Fruit fly (Drosophila melanogaster) whole organism, embryonic: Measurements from ENCODE around the gene Ptp10D.

Source experiments
- Atf3 ChIP-seq: fragments of 200-800 bp; sonication (Bioruptor generic); optimal IDR thresholded peaks from 3 replicates; lab custom pipeline; 2016; ENCODE audit warnings: missing biosample characterization, missing genetic modification characterization
- BEAF-32 ChIP-seq: fragments of 200-800 bp; sonication (Bioruptor generic); optimal IDR thresholded peaks from 3 replicates; lab custom pipeline; 2017; ENCODE audit warnings: missing biosample characterization, missing genetic modification characterization, mild to moderate bottlenecking, moderate library complexity, missing genetic modification reagents
- Blimp-1 ChIP-seq: fragments of 200-800 bp; sonication (Bioruptor generic); optimal IDR thresholded peaks from 3 replicates; lab custom pipeline; 2018; ENCODE audit warnings: missing biosample characterization, missing genetic modification characterization, mild to moderate bottlenecking, moderate library complexity, missing genetic modification reagents
- BtbVII ChIP-seq: fragments of 200-800 bp; sonication (Bioruptor generic); optimal IDR thresholded peaks from 3 replicates; lab custom pipeline; 2017; ENCODE audit warnings: missing biosample characterization, mild to moderate bottlenecking, missing genetic modification characterization
- Bteb2 ChIP-seq: fragments of 200-800 bp; sonication (Bioruptor generic); optimal IDR thresholded peaks from 2 replicates; lab custom pipeline; 2016; ENCODE audit warnings: missing biosample characterization, missing genetic modification characterization
- CG10147 ChIP-seq: fragments of 200-800 bp; sonication (Bioruptor generic); optimal IDR thresholded peaks from 2 replicates; lab custom pipeline; 2019; ENCODE audit warnings: missing biosample characterization, mild to moderate bottlenecking, missing genetic modification characterization, moderate library complexity
- CG10431 ChIP-seq: fragments of 200-800 bp; sonication (Bioruptor generic); optimal IDR thresholded peaks from 3 replicates; lab custom pipeline; 2018; ENCODE audit warnings: missing biosample characterization, mild to moderate bottlenecking, missing genetic modification characterization
- CG11504 ChIP-seq: fragments of 200-800 bp; sonication (Bioruptor generic); optimal IDR thresholded peaks from 3 replicates; lab custom pipeline; 2019; ENCODE audit warnings: missing biosample characterization, mild to moderate bottlenecking, missing genetic modification characterization, moderate library complexity
- CG12104 ChIP-seq: fragments of 200-800 bp; sonication (Bioruptor generic); optimal IDR thresholded peaks from 3 replicates; lab custom pipeline; 2016; ENCODE audit warnings: missing biosample characterization, missing genetic modification characterization
- CG13624 ChIP-seq: fragments of 200-800 bp; sonication (Bioruptor generic); optimal IDR thresholded peaks from 2 replicates; lab custom pipeline; 2016; ENCODE audit warnings: missing biosample characterization, missing genetic modification characterization
- CG15479 ChIP-seq: fragments of 200-800 bp; sonication (Bioruptor generic); optimal IDR thresholded peaks from 3 replicates; lab custom pipeline; 2019; ENCODE audit warnings: missing biosample characterization, mild to moderate bottlenecking, missing genetic modification characterization, moderate library complexity
- CG15601 ChIP-seq: fragments of 200-800 bp; sonication (Bioruptor generic); optimal IDR thresholded peaks from 3 replicates; lab custom pipeline; 2019; ENCODE audit warnings: missing biosample characterization, mild to moderate bottlenecking, missing genetic modification characterization, moderate library complexity
- CG1603 ChIP-seq: fragments of 200-800 bp; sonication (Bioruptor generic); optimal IDR thresholded peaks from 2 replicates; lab custom pipeline; 2019; ENCODE audit warnings: missing biosample characterization, mild to moderate bottlenecking, missing genetic modification characterization, moderate library complexity
- CG18011 ChIP-seq: fragments of 200-800 bp; sonication (Bioruptor generic); optimal IDR thresholded peaks from 2 replicates; lab custom pipeline; 2017; ENCODE audit warnings: missing biosample characterization, missing genetic modification characterization, mild to moderate bottlenecking, moderate library complexity, missing genotype
- CG2202 ChIP-seq: fragments of 200-800 bp; sonication (Bioruptor generic); optimal IDR thresholded peaks from 2 replicates; lab custom pipeline; 2018; ENCODE audit warnings: missing biosample characterization, mild to moderate bottlenecking, missing genetic modification characterization
- CG2712 ChIP-seq: fragments of 200-800 bp; optimal IDR thresholded peaks from 3 replicates; lab custom pipeline; 2019; ENCODE audit warnings: missing biosample characterization, mild to moderate bottlenecking, missing genetic modification characterization, moderate library complexity
- CG32767 ChIP-seq: fragments of 200-800 bp; sonication (Bioruptor generic); IDR thresholded peaks from 2 replicates; pipeline ENCODE4 v1.3.6; 2022; ENCODE audit warnings: missing biosample characterization, missing genetic modification characterization
- CG6791 ChIP-seq: fragments of 200-800 bp; sonication (Bioruptor generic); IDR thresholded peaks from 3 replicates; pipeline ENCODE4 v1.3.6; 2022; ENCODE audit warnings: missing biosample characterization, missing genetic modification characterization; ENCODE audit not compliant: partially characterized antibody
- CG7556 ChIP-seq: fragments of 200-800 bp; sonication (Bioruptor generic); optimal IDR thresholded peaks from 2 replicates; lab custom pipeline; 2017; ENCODE audit warnings: missing biosample characterization, mild to moderate bottlenecking, missing genetic modification characterization
- CG8478 ChIP-seq: fragments of >200 bp; optimal IDR thresholded peaks from 2 replicates; lab custom pipeline; 2018
- CG8765 ChIP-seq: fragments of 200-800 bp; sonication (Bioruptor generic); IDR thresholded peaks from 2 replicates; pipeline ENCODE4 v1.3.6; 2022; ENCODE audit warnings: missing biosample characterization, missing genetic modification characterization
- CG8944 ChIP-seq: fragments of 200-800 bp; sonication (Bioruptor generic); optimal IDR thresholded peaks from 3 replicates; lab custom pipeline; 2016; ENCODE audit warnings: missing biosample characterization, missing genetic modification characterization
- CG9876 ChIP-seq: fragments of 200-800 bp; sonication (Bioruptor generic); optimal IDR thresholded peaks from 2 replicates; lab custom pipeline; 2016; ENCODE audit warnings: missing biosample characterization, missing genetic modification characterization
- Dbx ChIP-seq: fragments of 200-800 bp; sonication (Bioruptor generic); IDR thresholded peaks from 3 replicates; pipeline ENCODE4 v1.3.6; 2022; ENCODE audit warnings: missing biosample characterization, missing genetic modification characterization
- MESR4 ChIP-seq: fragments of 200-800 bp; sonication (Bioruptor generic); optimal IDR thresholded peaks from 2 replicates; lab custom pipeline; 2018; ENCODE audit warnings: missing biosample characterization, mild to moderate bottlenecking, missing genetic modification characterization, moderate library complexity
- Max ChIP-seq: fragments of 200-800 bp; sonication (Bioruptor generic); optimal IDR thresholded peaks from 2 replicates; lab custom pipeline; 2016; ENCODE audit warnings: missing biosample characterization, mild to moderate bottlenecking, missing genetic modification characterization
- Myb ChIP-seq: fragments of 200-800 bp; sonication (Bioruptor generic); optimal IDR thresholded peaks from 2 replicates; lab custom pipeline; 2016; ENCODE audit warnings: missing biosample characterization, missing genetic modification characterization
- Oaz ChIP-seq: fragments of 200-800 bp; sonication (Bioruptor generic); IDR thresholded peaks from 2 replicates; pipeline ENCODE4 v1.3.6; 2022; ENCODE audit warnings: missing biosample characterization, missing genetic modification characterization
- Poxn ChIP-seq: fragments of 200-800 bp; sonication (Bioruptor generic); IDR thresholded peaks from 2 replicates; pipeline ENCODE4 v1.3.6; 2022; ENCODE audit warnings: missing biosample characterization, missing genetic modification characterization
- Sox102F ChIP-seq: fragments of 200-800 bp; sonication (Bioruptor generic); optimal IDR thresholded peaks from 2 replicates; lab custom pipeline; 2018; ENCODE audit warnings: missing biosample characterization, mild to moderate bottlenecking, missing genetic modification characterization, moderate library complexity
- Sry-δ ChIP-seq: fragments of 200-800 bp; sonication (Bioruptor generic); optimal IDR thresholded peaks from 2 replicates; lab custom pipeline; 2016; ENCODE audit warnings: missing biosample characterization, missing genetic modification characterization
- Trl ChIP-seq, 3 experiments: fragments of >200 bp in 2 of 3; fragments of 200-800 bp in 1 of 3; sonication (Bioruptor generic) in 1 of 3; optimal IDR thresholded peaks; 2 replicates in 1 of 3; 3 replicates in 2 of 3; lab custom pipeline; 2016 to 2017; ENCODE audit warnings: missing biosample characterization in 1 of 3, missing genetic modification characterization in 1 of 3
- Vsx1 ChIP-seq: fragments of 200-800 bp; sonication (Bioruptor generic); optimal IDR thresholded peaks from 2 replicates; lab custom pipeline; 2017; ENCODE audit warnings: missing biosample characterization, mild to moderate bottlenecking, missing genetic modification characterization, missing genetic modification reagents
- bbx ChIP-seq: fragments of 200-800 bp; sonication (Bioruptor generic); IDR thresholded peaks from 2 replicates; pipeline ENCODE4 v1.3.6; 2022; ENCODE audit warnings: missing biosample characterization, missing genetic modification characterization; ENCODE audit not compliant: partially characterized antibody
- crol ChIP-seq: fragments of 200-800 bp; sonication (Bioruptor generic); IDR thresholded peaks from 2 replicates; pipeline ENCODE4 v1.3.6; 2022; ENCODE audit warnings: missing biosample characterization, missing genetic modification characterization
- dm ChIP-seq: fragments of 200-800 bp; sonication (Bioruptor generic); optimal IDR thresholded peaks from 3 replicates; lab custom pipeline; 2016; ENCODE audit warnings: missing biosample characterization, missing genetic modification characterization
- exex ChIP-seq: fragments of 200-800 bp; sonication (Bioruptor generic); optimal IDR thresholded peaks from 4 replicates; lab custom pipeline; 2018; ENCODE audit warnings: missing biosample characterization, mild to moderate bottlenecking, missing genetic modification characterization, moderate library complexity
- fd96Cb ChIP-seq: fragments of 200-800 bp; sonication (Bioruptor generic); optimal IDR thresholded peaks from 2 replicates; lab custom pipeline; 2018; ENCODE audit warnings: missing biosample characterization, mild to moderate bottlenecking, missing genetic modification characterization, moderate library complexity
- gem ChIP-seq: fragments of 200-800 bp; sonication (Bioruptor generic); optimal IDR thresholded peaks from 2 replicates; lab custom pipeline; 2019; ENCODE audit warnings: missing biosample characterization, mild to moderate bottlenecking, missing genetic modification characterization, moderate library complexity
- hth ChIP-seq: fragments of >200 bp; optimal IDR thresholded peaks from 2 replicates; lab custom pipeline; 2017; ENCODE audit warnings: inconsistent platforms
- lola ChIP-seq, 3 experiments: fragments of >200 bp in 2 of 3; fragments of 200-800 bp in 1 of 3; sonication (Bioruptor generic) in 1 of 3; optimal IDR thresholded peaks; 2 replicates each; lab custom pipeline; 2017 to 2019; ENCODE audit warnings: missing biosample characterization in 3 of 3, missing genetic modification characterization in 3 of 3, mild to moderate bottlenecking in 1 of 3, moderate library complexity in 1 of 3
- pan ChIP-seq, 4 experiments: fragments of >200 bp in 3 of 4; fragments of 200-800 bp in 1 of 4; sonication (Bioruptor generic) in 1 of 4; optimal IDR thresholded peaks in 3 of 4; IDR thresholded peaks in 1 of 4; 2 replicates each; pipeline versions ENCODE4 v1.3.6 to Lab custom; 2017 to 2022; ENCODE audit warnings: missing biosample characterization in 2 of 4, missing genetic modification characterization in 2 of 4, mixed read lengths in 1 of 4
- peb ChIP-seq: fragments of 200-800 bp; sonication (Bioruptor generic); IDR thresholded peaks from 2 replicates; pipeline ENCODE4 v1.3.6; 2022; ENCODE audit warnings: missing biosample characterization, missing genetic modification characterization
- pita ChIP-seq: fragments of 200-800 bp; sonication (Bioruptor generic); optimal IDR thresholded peaks from 2 replicates; lab custom pipeline; 2017; ENCODE audit warnings: missing biosample characterization, mild to moderate bottlenecking, missing genetic modification characterization
- ranshi ChIP-seq: fragments of 200-800 bp; sonication (Bioruptor generic); IDR thresholded peaks from 2 replicates; pipeline ENCODE4 v1.3.6; 2022; ENCODE audit warnings: missing biosample characterization, missing genetic modification characterization
- run ChIP-seq: fragments of 200-800 bp; sonication (Bioruptor generic); optimal IDR thresholded peaks from 3 replicates; lab custom pipeline; 2018; ENCODE audit warnings: missing biosample characterization, mild to moderate bottlenecking, missing genetic modification characterization
- slbo ChIP-seq: fragments of 200-800 bp; sonication (Bioruptor generic); IDR thresholded peaks from 2 replicates; pipeline ENCODE4 v1.3.6; 2022; ENCODE audit warnings: missing biosample characterization, missing genetic modification characterization
- sna ChIP-seq: fragments of 200-800 bp; sonication (Bioruptor generic); IDR thresholded peaks from 2 replicates; pipeline ENCODE4 v1.3.6; 2022; ENCODE audit warnings: missing biosample characterization, missing genetic modification characterization; ENCODE audit not compliant: partially characterized antibody
- ssp ChIP-seq: fragments of 200-800 bp; sonication (Bioruptor generic); IDR thresholded peaks from 2 replicates; pipeline ENCODE4 v1.3.6; 2022; ENCODE audit warnings: missing biosample characterization, missing genetic modification characterization
- z ChIP-seq: fragments of 200-800 bp; sonication (Bioruptor generic); IDR thresholded peaks from 3 replicates; pipeline ENCODE4 v1.3.6; 2022; ENCODE audit warnings: missing biosample characterization, missing genetic modification characterization

The Ptp10D gene

DNA sequence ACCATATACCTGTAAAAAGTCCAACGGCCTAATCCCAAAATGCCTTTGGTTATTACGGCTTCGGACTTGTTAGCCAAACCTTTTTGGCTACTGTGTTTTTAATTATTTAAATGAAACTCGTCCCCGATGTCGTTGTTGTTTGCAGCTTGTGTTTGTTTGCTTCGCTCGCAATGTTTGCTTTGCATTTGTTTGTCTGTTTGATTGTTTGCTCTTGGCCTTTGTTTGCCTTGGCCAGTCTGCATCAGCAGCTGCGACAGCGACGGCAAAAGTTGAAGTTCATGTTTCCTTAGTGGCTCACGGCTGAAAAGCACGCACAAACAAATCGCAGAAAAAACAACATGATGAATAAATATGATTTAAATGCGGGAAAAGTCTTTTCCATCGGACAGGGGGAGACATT is 38.7 kb downstream of the Ptp10D start (continued):
- TF ChIP-seq CG15479 (GFP tag; lab: Kevin White, UChicago) (no peak), CG9876 (GFP tag; lab: Kevin White, UChicago) (no peak), CG12104 (no peak), Bteb2 (GFP tag; lab: Kevin White, UChicago) (no peak), CG10147 (GFP tag; lab: Kevin White, UChicago) (no peak), Dbx (no peak), ssp (no peak), CG8478 (lab: Kevin White, UChicago) (no peak), CG7556 (GFP tag; lab: Kevin White, UChicago) (peak; percentile 9), Blimp-1 (GFP tag; lab: Kevin White, UChicago) (peak; percentile 56), gem (tag; lab: Kevin White, UChicago) (peak; percentile 47), dm (GFP tag; lab: Kevin White, UChicago) (no peak), Poxn (GFP tag; lab: Robert Waterston, UW) (no peak), CG32767 (GFP tag; lab: Robert Waterston, UW) (no peak), lola (GFP tag; optimal IDR thresholded peaks at IDR 0.05; lab: Kevin White, UChicago) (no peak), CG2712 (tag; lab: Kevin White, UChicago) (peak; percentile 33), peb (GFP tag; lab: Robert Waterston, UW) (no peak), pita (GFP tag; lab: Kevin White, UChicago) (no peak), Trl (optimal IDR thresholded peaks at IDR 0.05; lab: Kevin White, UChicago) (no peak), Trl (GFP tag; optimal IDR thresholded peaks at IDR 0.05; lab: Kevin White, UChicago) (peak; percentile 63), ranshi (GFP tag; lab: Robert Waterston, UW) (no peak), Atf3 (GFP tag; lab: Kevin White, UChicago) (no peak), CG15601 (tag; lab: Kevin White, UChicago) (peak; percentile 66), CG18011 (GFP tag; lab: Kevin White, UChicago) (no peak), BtbVII (peak; percentile 6), CG1603 (tag; lab: Kevin White, UChicago) (peak; percentile 64), CG2202 (peak; percentile 29), CG6791 (GFP tag; lab: Robert Waterston, UW) (no peak), Vsx1 (GFP tag; lab: Kevin White, UChicago) (peak; percentile 40), BEAF-32 (GFP tag; lab: Kevin White, UChicago) (no peak), crol (GFP tag; lab: Robert Waterston, UW) (no peak), fd96Cb (tag; lab: Kevin White, UChicago) (no peak), hth (lab: Kevin White, UChicago) (no peak), Oaz (GFP tag; lab: Robert Waterston, UW) (no peak), z (GFP tag; lab: Robert Waterston, UW) (no peak), sna (GFP tag; lab: Robert Waterston, UW) (no peak), bbx (GFP tag; lab: Robert Waterston, UW) (no peak), slbo (GFP tag; lab: Robert Waterston, UW) (0 out of 2 replicates have a peak, but pooled peaks have one; percentile 14), CG8944 (GFP tag; lab: Kevin White, UChicago) (no peak), MESR4 (GFP tag; lab: Kevin White, UChicago) (no peak), Max (GFP tag; lab: Kevin White, UChicago) (no peak), CG11504 (tag; lab: Kevin White, UChicago) (peak; percentile 47), CG13624 (GFP tag; lab: Kevin White, UChicago) (no peak), run (tag; lab: Kevin White, UChicago) (peak; percentile 34), CG8765 (GFP tag; lab: Robert Waterston, UW) (no peak), exex (tag; lab: Kevin White, UChicago) (no peak), pan (optimal IDR thresholded peaks at IDR 0.05; lab: Kevin White, UChicago) (no peak), pan (GFP tag; optimal IDR thresholded peaks at IDR 0.05 in 1 of 2, IDR thresholded peaks at IDR 0.05 in 1 of 2) (peak in 1 of 2 experiments; percentile 13), Myb (GFP tag; lab: Kevin White, UChicago) (no peak), Sox102F (GFP tag; lab: Kevin White, UChicago) (peak; percentile 61), CG10431 (GFP tag; lab: Kevin White, UChicago) (no peak), Sry-δ (no peak)
